Worm (Caenorhabditis elegans) whole organism, L1 larva: ENCODE measurements around the gene ndub-8.

ENCODE experiments used
- ceh-8 ChIP-seq: fragments of 200-800 bp; sonication (Bioruptor generic); optimal IDR thresholded peaks from 2 replicates; lab custom pipeline; 2018; ENCODE audit warnings: mild to moderate bottlenecking, missing genetic modification characterization, moderate library complexity, missing compliant biosample characterization
- mep-1 ChIP-seq: fragments of 150-350 bp; optimal IDR thresholded peaks from 2 replicates; lab custom pipeline; 2014; ENCODE audit warnings: missing biosample characterization, missing genetic modification characterization
- nhr-12 ChIP-seq: sonication (generic microtip); optimal IDR thresholded peaks from 2 replicates; lab custom pipeline; 2017; ENCODE audit warnings: missing biosample characterization, missing genetic modification characterization
- nhr-76 ChIP-seq: sonication (generic microtip); optimal IDR thresholded peaks from 2 replicates; lab custom pipeline; 2017; ENCODE audit warnings: missing biosample characterization, missing genetic modification characterization
- nhr-90 ChIP-seq: sonication (generic microtip); optimal IDR thresholded peaks from 2 replicates; lab custom pipeline; 2016; ENCODE audit warnings: mild to moderate bottlenecking, missing genetic modification characterization, missing compliant biosample characterization; ENCODE audit not compliant: poor library complexity
- pag-3 ChIP-seq: sonication (generic microtip); optimal IDR thresholded peaks from 2 replicates; lab custom pipeline; 2017; ENCODE audit warnings: missing genetic modification characterization, mild to moderate bottlenecking, missing compliant biosample characterization, antibody characterized with exemption, borderline replicate concordance; ENCODE audit not compliant: insufficient read depth
- unc-98 ChIP-seq: fragments of 200-800 bp; sonication (Bioruptor generic); IDR thresholded peaks from 2 replicates; pipeline ENCODE4 v1.3.6; 2022; ENCODE audit warnings: missing genetic modification characterization, missing compliant biosample characterization
- ztf-11 ChIP-seq, 2 experiments: sonication (generic microtip); optimal IDR thresholded peaks; 2 replicates each; lab custom pipeline; 2016 to 2017; ENCODE audit warnings: missing genetic modification characterization in 2 of 2, missing biosample characterization in 1 of 2, missing compliant biosample characterization in 1 of 2
- ztf-4 ChIP-seq: fragments of 150-350 bp; optimal IDR thresholded peaks from 2 replicates; lab custom pipeline; 2014; ENCODE audit warnings: missing biosample characterization, missing genetic modification characterization

DNA sequence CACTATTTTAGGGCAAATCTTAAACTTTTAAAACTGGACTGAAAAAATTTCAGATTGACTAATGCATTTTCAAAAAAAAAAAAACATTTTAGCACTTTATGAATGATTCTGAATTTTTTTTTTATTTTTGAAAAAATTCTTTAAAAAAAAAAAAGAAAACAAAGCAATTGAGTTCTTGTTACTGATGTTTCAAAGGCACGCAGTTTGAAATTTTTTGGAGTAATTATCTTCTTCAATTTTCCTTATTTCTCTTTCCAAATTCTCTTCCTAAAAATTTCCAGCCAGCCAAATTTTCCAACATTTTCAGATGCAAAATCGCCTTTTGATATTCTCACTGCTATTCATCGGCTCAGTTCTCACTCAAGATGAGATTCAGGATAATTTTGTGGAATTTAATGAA is 20.7 kb upstream of the ndub-8 start, which contains the start of gene F08G2.8:
- TF ChIP-seq nhr-76 (tag; lab: Kevin White, UChicago) = no peak
- no peak for TF ChIP-seq nhr-90 (tag; lab: Kevin White, UChicago)
- TF ChIP-seq pag-3 (tag; lab: Kevin White, UChicago) = no peak
- no peak for TF ChIP-seq ceh-8 (GFP tag; lab: Kevin White, UChicago)
- no peak for TF ChIP-seq ztf-4 (tag; lab: Kevin White, UChicago)
- no peak for TF ChIP-seq unc-98 (GFP tag; lab: Robert Waterston, UW)
- TF ChIP-seq mep-1 (tag; lab: Kevin White, UChicago) = no peak
- TF ChIP-seq nhr-12 (tag; lab: Kevin White, UChicago) = no peak
- TF ChIP-seq ztf-11 (tag; optimal IDR thresholded peaks at IDR 0.05; lab: Kevin White, UChicago) = no peak
